Fruit fly (Drosophila melanogaster): ENCODE data around the gene Aplip1.

The Aplip1 gene

DNA sequence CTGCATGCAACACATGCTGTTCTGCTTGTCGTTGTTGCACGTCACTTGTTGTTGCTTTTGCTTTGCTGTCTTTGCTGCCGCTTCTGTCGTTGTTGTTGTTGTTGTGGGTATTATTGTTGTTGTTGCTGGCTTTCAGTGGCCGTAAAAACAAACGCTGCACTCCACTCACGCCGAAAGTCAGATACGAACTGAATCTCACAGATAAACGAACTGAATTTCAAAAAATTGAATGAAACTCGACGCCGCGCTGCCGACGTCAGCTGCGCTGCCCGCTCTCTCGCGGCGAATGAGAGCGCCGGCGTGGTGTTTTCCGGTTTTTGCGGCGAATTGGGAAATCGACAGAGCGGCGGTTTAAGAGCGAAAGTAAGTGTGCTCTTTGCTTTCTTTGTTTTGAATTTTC lies 19.0 kb upstream of the Aplip1 start, which contains the start of gene bab2 (continued):
- TF ChIP-seq CG18619 (GFP tag; optimal IDR thresholded peaks at IDR 0.05) (no peak), nau (GFP tag; optimal IDR thresholded peaks at IDR 0.05) (no peak), CG7963 (GFP tag; IDR thresholded peaks at IDR 0.05; ENCODE audit: partially characterized antibody) (peak; percentile 11; the same call in 1 of the 3 replicates), Pdp1 (GFP tag; optimal IDR thresholded peaks at IDR 0.05) (peak in 1 of 2 experiments; percentile 20), kay (GFP tag; optimal IDR thresholded peaks at IDR 0.05) (no peak), Awh (GFP tag; IDR thresholded peaks at IDR 0.05) (peak; percentile 6; the same call in 1 of the 2 replicates), C15 (GFP tag; IDR thresholded peaks at IDR 0.05) (no peak), lab (GFP tag; optimal IDR thresholded peaks at IDR 0.05) (peak; percentile 2), B-H2 (GFP tag; optimal IDR thresholded peaks at IDR 0.05) (no peak), CG11560 (tag; IDR thresholded peaks at IDR 0.05) (no peak), sob (GFP tag; IDR thresholded peaks at IDR 0.05) (0 out of 2 replicates have a peak, but pooled peaks have one; percentile 32), chn (GFP tag; optimal IDR thresholded peaks at IDR 0.05) (no peak), CG15011 (GFP tag; optimal IDR thresholded peaks at IDR 0.05) (no peak), pita (GFP tag; optimal IDR thresholded peaks at IDR 0.05) (no peak), Hand (GFP tag; optimal IDR thresholded peaks at IDR 0.05) (no peak), Jarid2 (GFP tag; optimal IDR thresholded peaks at IDR 0.05) (peak; percentile 100), dpn (GFP tag; optimal IDR thresholded peaks at IDR 0.05) (peak in 1 of 2 experiments; percentile 10), Lim3 (GFP tag; IDR thresholded peaks at IDR 0.05) (no peak), zfh2 (GFP tag; optimal IDR thresholded peaks at IDR 0.05) (no peak), onecut (GFP tag; IDR thresholded peaks at IDR 0.05) (no peak), CG9876 (GFP tag; optimal IDR thresholded peaks at IDR 0.05) (no peak), tio (GFP tag; optimal IDR thresholded peaks at IDR 0.05) (no peak), CG3407 (GFP tag; optimal IDR thresholded peaks at IDR 0.05) (no peak), Ravus (GFP tag; IDR thresholded peaks at IDR 0.05) (no peak), ems (GFP tag; optimal IDR thresholded peaks at IDR 0.05) (no peak), MESR4 (GFP tag; optimal IDR thresholded peaks at IDR 0.05) (no peak), HLH4C (GFP tag; IDR thresholded peaks at IDR 0.05; ENCODE audit: partially characterized antibody) (peak; percentile 6; the same call in 1 of the 3 replicates), gem (tag; optimal IDR thresholded peaks at IDR 0.05) (no peak), pros (GFP tag; optimal IDR thresholded peaks at IDR 0.05) (peak; percentile 40), fd3F (GFP tag; optimal IDR thresholded peaks at IDR 0.05) (no peak), CG18764 (GFP tag; optimal IDR thresholded peaks at IDR 0.05) (no peak), CG6854 (GFP tag; optimal IDR thresholded peaks at IDR 0.05) (no peak), bab2 (GFP tag; optimal IDR thresholded peaks at IDR 0.05) (no peak), CG7745 (tag; optimal IDR thresholded peaks at IDR 0.05) (peak; percentile 15), z (GFP tag; IDR thresholded peaks at IDR 0.05) (no peak), CG17912 (GFP tag; optimal IDR thresholded peaks at IDR 0.05) (no peak), Blimp-1 (GFP tag; optimal IDR thresholded peaks at IDR 0.05) (peak; percentile 5), tin (GFP tag; optimal IDR thresholded peaks at IDR 0.05) (no peak), Dek (tag; optimal IDR thresholded peaks at IDR 0.05) (no peak), sim (GFP tag; IDR thresholded peaks at IDR 0.05) (0 out of 2 replicates have a peak, but pooled peaks have one; percentile 9), H15 (GFP tag; IDR thresholded peaks at IDR 0.05) (no peak), D (optimal IDR thresholded peaks at IDR 0.05) (no peak), D (GFP tag; optimal IDR thresholded peaks at IDR 0.05) (no peak), CG12071 (GFP tag; optimal IDR thresholded peaks at IDR 0.05) (peak; percentile 37), CG8478 (optimal IDR thresholded peaks at IDR 0.05) (no peak), gt (GFP tag; IDR thresholded peaks at IDR 0.05) (no peak), trh (GFP tag; optimal IDR thresholded peaks at IDR 0.05) (no peak), Dip2 (GFP tag; IDR thresholded peaks at IDR 0.05) (no peak), CG14441 (GFP tag; IDR thresholded peaks at IDR 0.05) (no peak), CG14710 (tag; optimal IDR thresholded peaks at IDR 0.05) (peak; percentile 1), CG1792 (GFP tag; optimal IDR thresholded peaks at IDR 0.05) (no peak), CG13296 (GFP tag; optimal IDR thresholded peaks at IDR 0.05) (no peak)

All from whole organism, embryonic.